Fruit fly (Drosophila melanogaster) whole organism, embryonic: ENCODE measurements around the gene pigs.

ENCODE experiments used
- Asciz ChIP-seq: fragments of 200-800 bp; sonication (Bioruptor generic); optimal IDR thresholded peaks from 2 replicates; lab custom pipeline; 2017; ENCODE audit warnings: missing biosample characterization, mild to moderate bottlenecking, missing genetic modification characterization, missing genetic modification reagents
- Blimp-1 ChIP-seq: fragments of 200-800 bp; sonication (Bioruptor generic); optimal IDR thresholded peaks from 3 replicates; lab custom pipeline; 2018; ENCODE audit warnings: missing biosample characterization, missing genetic modification characterization, mild to moderate bottlenecking, moderate library complexity, missing genetic modification reagents
- CG11247 ChIP-seq: fragments of 200-800 bp; sonication (Bioruptor generic); IDR thresholded peaks from 2 replicates; pipeline ENCODE4 v1.3.6; 2022; ENCODE audit warnings: missing biosample characterization, missing genetic modification characterization
- CG12299 ChIP-seq: fragments of 200-800 bp; sonication (Bioruptor generic); optimal IDR thresholded peaks from 2 replicates; lab custom pipeline; 2018; ENCODE audit warnings: missing biosample characterization, mild to moderate bottlenecking, missing genetic modification characterization
- CG13287 ChIP-seq: fragments of 200-800 bp; sonication (Bioruptor generic); IDR thresholded peaks from 2 replicates; pipeline ENCODE4 v1.3.6; 2022; ENCODE audit warnings: missing biosample characterization, missing genetic modification characterization; ENCODE audit not compliant: partially characterized antibody
- CG14014 ChIP-seq: fragments of 200-800 bp; sonication (Bioruptor generic); IDR thresholded peaks from 2 replicates; pipeline ENCODE4 v1.3.6; 2022; ENCODE audit warnings: missing biosample characterization, missing genetic modification characterization
- CG14050 ChIP-seq: fragments of 200-800 bp; sonication (Bioruptor generic); IDR thresholded peaks from 3 replicates; pipeline ENCODE4 v1.3.6; 2022; ENCODE audit warnings: missing biosample characterization, missing genetic modification characterization
- CG14441 ChIP-seq: fragments of 200-800 bp; sonication (Bioruptor generic); IDR thresholded peaks from 2 replicates; pipeline ENCODE4 v1.3.6; 2022; ENCODE audit warnings: missing biosample characterization, missing genetic modification characterization
- CG15011 ChIP-seq: fragments of 200-800 bp; sonication (Bioruptor generic); optimal IDR thresholded peaks from 3 replicates; lab custom pipeline; 2018; ENCODE audit warnings: missing biosample characterization, mild to moderate bottlenecking, missing genetic modification characterization
- CG15514 ChIP-seq: fragments of 200-800 bp; sonication (Bioruptor generic); optimal IDR thresholded peaks from 3 replicates; lab custom pipeline; 2017; ENCODE audit warnings: missing biosample characterization, missing genetic modification characterization, mild to moderate bottlenecking, moderate library complexity, missing genetic modification reagents
- CG1603 ChIP-seq: fragments of 200-800 bp; sonication (Bioruptor generic); optimal IDR thresholded peaks from 2 replicates; lab custom pipeline; 2019; ENCODE audit warnings: missing biosample characterization, mild to moderate bottlenecking, missing genetic modification characterization, moderate library complexity
- CG18599 ChIP-seq: fragments of 200-800 bp; sonication (Bioruptor generic); optimal IDR thresholded peaks from 3 replicates; lab custom pipeline; 2017; ENCODE audit warnings: missing biosample characterization, missing genetic modification characterization, mild to moderate bottlenecking, moderate library complexity, missing genetic modification reagents
- CG2120 ChIP-seq: fragments of 200-800 bp; sonication (Bioruptor generic); optimal IDR thresholded peaks from 3 replicates; lab custom pipeline; 2016; ENCODE audit warnings: missing biosample characterization, missing genetic modification characterization
- CG34422 ChIP-seq: fragments of 200-800 bp; sonication (Bioruptor generic); IDR thresholded peaks from 3 replicates; pipeline ENCODE4 v1.3.6; 2022; ENCODE audit warnings: missing biosample characterization, missing genetic modification characterization
- CG4282 ChIP-seq: fragments of 200-800 bp; sonication (Bioruptor generic); optimal IDR thresholded peaks from 2 replicates; lab custom pipeline; 2016; ENCODE audit warnings: missing biosample characterization, missing genetic modification characterization
- CG4404 ChIP-seq: fragments of 200-800 bp; sonication (Bioruptor generic); IDR thresholded peaks from 2 replicates; pipeline ENCODE4 v1.3.6; 2022; ENCODE audit warnings: missing biosample characterization, missing genetic modification characterization
- CG6254 ChIP-seq: fragments of 200-800 bp; sonication (Bioruptor generic); optimal IDR thresholded peaks from 3 replicates; lab custom pipeline; 2017; ENCODE audit warnings: mild to moderate bottlenecking, missing biosample characterization, missing genetic modification reagents, missing genetic modification characterization
- CG6689 ChIP-seq: fragments of 200-800 bp; sonication (Bioruptor generic); IDR thresholded peaks from 2 replicates; pipeline ENCODE4 v1.3.6; 2022; ENCODE audit warnings: missing biosample characterization, missing genetic modification characterization
- CG7357 ChIP-seq: fragments of 200-800 bp; sonication (Bioruptor generic); IDR thresholded peaks from 3 replicates; pipeline ENCODE4 v1.3.6; 2022; ENCODE audit warnings: missing biosample characterization, missing genetic modification characterization
- CG8924 ChIP-seq: fragments of 200-800 bp; optimal IDR thresholded peaks from 3 replicates; lab custom pipeline; 2019; ENCODE audit warnings: missing biosample characterization, mild to moderate bottlenecking, missing genetic modification characterization, moderate library complexity
- CG9609 ChIP-seq: fragments of 200-800 bp; sonication (Bioruptor generic); optimal IDR thresholded peaks from 3 replicates; lab custom pipeline; 2016; ENCODE audit warnings: missing biosample characterization, missing genetic modification characterization
- Dll ChIP-seq: fragments of 200-800 bp; sonication (Bioruptor generic); IDR thresholded peaks from 4 replicates; pipeline ENCODE4 v1.3.6; 2022; ENCODE audit warnings: missing biosample characterization, missing genetic modification characterization; ENCODE audit not compliant: partially characterized antibody
- E2f1 ChIP-seq: fragments of 200-800 bp; sonication (Bioruptor generic); IDR thresholded peaks from 2 replicates; pipeline ENCODE4 v1.3.6; 2022; ENCODE audit warnings: missing biosample characterization, missing genetic modification characterization
- E2f2 ChIP-seq: fragments of 200-800 bp; sonication (Bioruptor generic); IDR thresholded peaks from 2 replicates; pipeline ENCODE4 v1.3.6; 2022; ENCODE audit warnings: missing biosample characterization, missing genetic modification characterization
- H2.0 ChIP-seq: fragments of 200-800 bp; sonication (Bioruptor generic); IDR thresholded peaks from 2 replicates; pipeline ENCODE4 v1.3.6; 2022; ENCODE audit warnings: missing biosample characterization, missing genetic modification characterization
- Hey ChIP-seq: fragments of 200-800 bp; sonication (Bioruptor generic); optimal IDR thresholded peaks from 3 replicates; lab custom pipeline; 2018; ENCODE audit warnings: missing biosample characterization, mild to moderate bottlenecking, missing genetic modification characterization
- HmgD ChIP-seq: fragments of 200-800 bp; sonication (Bioruptor generic); optimal IDR thresholded peaks from 3 replicates; lab custom pipeline; 2016; ENCODE audit warnings: missing biosample characterization, missing genetic modification characterization
- Hr51 ChIP-seq, 2 experiments: fragments of 200-800 bp; sonication (Bioruptor generic); optimal IDR thresholded peaks; 2 replicates in 1 of 2; 3 replicates in 1 of 2; lab custom pipeline; 2016 to 2018; ENCODE audit warnings: missing biosample characterization in 2 of 2, missing genetic modification characterization in 2 of 2, mild to moderate bottlenecking in 1 of 2, moderate library complexity in 1 of 2
- Rx ChIP-seq: fragments of 200-800 bp; sonication (Bioruptor generic); IDR thresholded peaks from 2 replicates; pipeline ENCODE4 v1.3.6; 2022; ENCODE audit warnings: missing biosample characterization, missing genetic modification characterization
- Ssrp ChIP-seq: fragments of 200-800 bp; sonication (Bioruptor generic); optimal IDR thresholded peaks from 2 replicates; lab custom pipeline; 2018; ENCODE audit warnings: missing biosample characterization, mild to moderate bottlenecking, missing genetic modification characterization, moderate library complexity
- Xbp1 ChIP-seq: fragments of 200-800 bp; sonication (Bioruptor generic); optimal IDR thresholded peaks from 3 replicates; lab custom pipeline; 2016; ENCODE audit warnings: missing biosample characterization, mild to moderate bottlenecking, missing genetic modification characterization
- al ChIP-seq: fragments of 200-800 bp; sonication (Bioruptor generic); IDR thresholded peaks from 2 replicates; pipeline ENCODE4 v1.3.6; 2022; ENCODE audit warnings: missing biosample characterization, missing genetic modification characterization
- ato ChIP-seq: fragments of 200-800 bp; sonication (Bioruptor generic); IDR thresholded peaks from 2 replicates; pipeline ENCODE4 v1.3.6; 2022; ENCODE audit warnings: missing biosample characterization, missing genetic modification characterization; ENCODE audit not compliant: partially characterized antibody
- bbx ChIP-seq: fragments of 200-800 bp; sonication (Bioruptor generic); IDR thresholded peaks from 2 replicates; pipeline ENCODE4 v1.3.6; 2022; ENCODE audit warnings: missing biosample characterization, missing genetic modification characterization; ENCODE audit not compliant: partially characterized antibody
- cg ChIP-seq: fragments of 200-800 bp; sonication (Bioruptor generic); optimal IDR thresholded peaks from 3 replicates; lab custom pipeline; 2019; ENCODE audit warnings: missing biosample characterization, mild to moderate bottlenecking, missing genetic modification characterization, moderate library complexity
- dmrt11E ChIP-seq: fragments of 200-800 bp; sonication (Bioruptor generic); optimal IDR thresholded peaks from 3 replicates; lab custom pipeline; 2018; ENCODE audit warnings: missing biosample characterization, mild to moderate bottlenecking, missing genetic modification characterization, moderate library complexity
- jing ChIP-seq: fragments of 200-800 bp; sonication (Bioruptor generic); optimal IDR thresholded peaks from 2 replicates; lab custom pipeline; 2018; ENCODE audit warnings: missing biosample characterization, mild to moderate bottlenecking, missing genetic modification characterization
- lov ChIP-seq, 2 experiments: fragments of 200-800 bp in 1 of 2; fragments of >200 bp in 1 of 2; sonication (Bioruptor generic) in 1 of 2; IDR thresholded peaks in 1 of 2; optimal IDR thresholded peaks in 1 of 2; 2 replicates in 1 of 2; 3 replicates in 1 of 2; pipeline versions ENCODE4 v1.3.6 to Lab custom; 2017 to 2022; ENCODE audit warnings: missing biosample characterization in 1 of 2, missing genetic modification characterization in 1 of 2
- pan ChIP-seq, 4 experiments: fragments of >200 bp in 3 of 4; fragments of 200-800 bp in 1 of 4; sonication (Bioruptor generic) in 1 of 4; optimal IDR thresholded peaks in 3 of 4; IDR thresholded peaks in 1 of 4; 2 replicates each; pipeline versions ENCODE4 v1.3.6 to Lab custom; 2017 to 2022; ENCODE audit warnings: missing biosample characterization in 2 of 4, missing genetic modification characterization in 2 of 4, mixed read lengths in 1 of 4
- phol ChIP-seq: fragments of 200-800 bp; sonication (Bioruptor generic); optimal IDR thresholded peaks from 3 replicates; lab custom pipeline; 2018; ENCODE audit warnings: missing biosample characterization, mild to moderate bottlenecking, missing genetic modification characterization, moderate library complexity
- pum ChIP-seq: fragments of 200-800 bp; sonication (Bioruptor generic); optimal IDR thresholded peaks from 2 replicates; lab custom pipeline; 2016; ENCODE audit warnings: missing biosample characterization, missing genetic modification characterization
- sens-2 ChIP-seq: fragments of 200-800 bp; sonication (Bioruptor generic); IDR thresholded peaks from 2 replicates; pipeline ENCODE4 v1.3.6; 2022; ENCODE audit warnings: missing biosample characterization, missing genetic modification characterization
- sim ChIP-seq: fragments of 200-800 bp; sonication (Bioruptor generic); IDR thresholded peaks from 2 replicates; pipeline ENCODE4 v1.3.6; 2022; ENCODE audit warnings: missing biosample characterization, missing genetic modification characterization
- sisA ChIP-seq: fragments of 200-800 bp; sonication (Bioruptor generic); IDR thresholded peaks from 2 replicates; pipeline ENCODE4 v1.3.6; 2022; ENCODE audit warnings: missing biosample characterization, missing genetic modification characterization
- stc ChIP-seq: fragments of 200-800 bp; sonication (Bioruptor generic); IDR thresholded peaks from 2 replicates; pipeline ENCODE4 v1.3.6; 2022; ENCODE audit warnings: missing biosample characterization, missing genetic modification characterization
- ttk ChIP-seq: fragments of 200-800 bp; sonication (Bioruptor generic); IDR thresholded peaks from 2 replicates; pipeline ENCODE4 v2.1.2; 2022; ENCODE audit warnings: missing biosample characterization, missing genetic modification characterization
- vvl ChIP-seq: fragments of 200-800 bp; sonication (Bioruptor generic); IDR thresholded peaks from 2 replicates; pipeline ENCODE4 v1.3.6; 2022; ENCODE audit warnings: missing biosample characterization, missing genetic modification characterization
- zen ChIP-seq: fragments of 200-800 bp; sonication (Bioruptor generic); optimal IDR thresholded peaks from 3 replicates; lab custom pipeline; 2018; ENCODE audit warnings: missing biosample characterization, mild to moderate bottlenecking, missing genetic modification characterization, moderate library complexity

Gene pigs

DNA sequence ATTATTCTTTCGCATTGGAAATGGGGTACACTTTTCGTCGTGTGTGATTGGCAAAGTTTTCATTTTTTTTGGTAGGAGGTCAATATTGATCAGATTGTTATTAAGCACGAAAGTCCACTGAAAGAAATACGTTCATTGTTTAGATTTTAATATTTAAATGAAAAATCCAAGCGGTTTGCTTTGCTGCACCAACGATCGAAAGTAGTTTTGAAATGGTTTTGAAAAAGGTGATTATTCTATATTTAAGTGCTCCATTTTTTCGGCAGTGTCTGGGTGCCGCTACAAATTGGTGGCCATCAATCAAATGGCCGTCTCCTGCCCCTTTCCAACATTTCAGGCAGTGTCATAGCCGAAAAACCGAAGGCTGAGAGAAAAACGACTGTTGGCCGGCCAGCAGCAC is 25.4 kb upstream of the pigs start (continued):
- TF ChIP-seq ato (GFP tag; lab: Robert Waterston, UW) (no peak), Ssrp (tag; lab: Kevin White, UChicago) (peak; percentile 11), CG14014 (GFP tag; lab: Robert Waterston, UW) (0 out of 2 replicates have a peak, but pooled peaks have one; percentile 34), CG4404 (no peak), CG15011 (GFP tag; lab: Kevin White, UChicago) (no peak), ttk (GFP tag; lab: Robert Waterston, UW) (0 out of 2 replicates have a peak, but pooled peaks have one; percentile 31), CG4282 (GFP tag; lab: Kevin White, UChicago) (no peak), CG18599 (GFP tag; lab: Kevin White, UChicago) (peak; percentile 34), CG13287 (GFP tag; lab: Robert Waterston, UW) (no peak), jing (peak; percentile 2), CG34422 (GFP tag; lab: Robert Waterston, UW) (0 out of 3 replicates have a peak, but pooled peaks have one; percentile 10), CG14441 (GFP tag; lab: Robert Waterston, UW) (peak; percentile 39; the same call in 1 of the 2 replicates), sisA (GFP tag; lab: Robert Waterston, UW) (peak; percentile 47), Asciz (GFP tag; lab: Kevin White, UChicago) (no peak), CG8924 (tag; lab: Kevin White, UChicago) (no peak), sens-2 (GFP tag; lab: Robert Waterston, UW) (0 out of 2 replicates have a peak, but pooled peaks have one; percentile 23), Rx (GFP tag; lab: Robert Waterston, UW) (0 out of 2 replicates have a peak, but pooled peaks have one; percentile 38), Hey (tag; lab: Kevin White, UChicago) (no peak), H2.0 (peak; percentile 42; the same call in 1 of the 2 replicates), E2f2 (GFP tag; lab: Robert Waterston, UW) (no peak), CG9609 (GFP tag; lab: Kevin White, UChicago) (no peak), Dll (GFP tag; lab: Robert Waterston, UW) (no peak), Xbp1 (GFP tag; lab: Kevin White, UChicago) (peak; percentile 15), CG12299 (tag; lab: Kevin White, UChicago) (no peak), CG6254 (GFP tag; lab: Kevin White, UChicago) (no peak), Blimp-1 (GFP tag; lab: Kevin White, UChicago) (no peak), CG6689 (GFP tag; lab: Robert Waterston, UW) (peak; percentile 44; the same call in 1 of the 2 replicates), CG2120 (GFP tag; lab: Kevin White, UChicago) (peak; percentile 33), CG11247 (GFP tag; lab: Robert Waterston, UW) (0 out of 2 replicates have a peak, but pooled peaks have one; percentile 29), phol (tag; lab: Kevin White, UChicago) (peak; percentile 22), sim (GFP tag; lab: Robert Waterston, UW) (no peak), HmgD (GFP tag; lab: Kevin White, UChicago) (no peak), CG1603 (no peak), pum (GFP tag; lab: Kevin White, UChicago) (peak; percentile 5), vvl (GFP tag; lab: Robert Waterston, UW) (peak; percentile 49; the same call in 1 of the 2 replicates), CG14050 (GFP tag; lab: Robert Waterston, UW) (0 out of 3 replicates have a peak, but pooled peaks have one; percentile 14), pan (optimal IDR thresholded peaks at IDR 0.05; lab: Kevin White, UChicago) (no peak), pan (GFP tag; optimal IDR thresholded peaks at IDR 0.05 in 1 of 2, IDR thresholded peaks at IDR 0.05 in 1 of 2) (peak in 1 of 2 experiments; percentile 47), bbx (GFP tag; lab: Robert Waterston, UW) (no peak), lov (optimal IDR thresholded peaks at IDR 0.05; lab: Kevin White, UChicago) (no peak), lov (GFP tag; IDR thresholded peaks at IDR 0.05; lab: Robert Waterston, UW) (no peak), stc (peak; percentile 51; the same call in 1 of the 2 replicates), E2f1 (GFP tag; lab: Robert Waterston, UW) (peak; percentile 54; the same call in 1 of the 2 replicates), CG7357 (GFP tag; lab: Robert Waterston, UW) (peak; percentile 37; the same call in 1 of the 3 replicates), al (GFP tag; lab: Robert Waterston, UW) (0 out of 2 replicates have a peak, but pooled peaks have one; percentile 32), zen (tag; lab: Kevin White, UChicago) (no peak), cg (GFP tag; lab: Kevin White, UChicago) (no peak), dmrt11E (no peak), Hr51 (GFP tag; optimal IDR thresholded peaks at IDR 0.05; lab: Kevin White, UChicago) (peak in 1 of 2 experiments; percentile 34), CG15514 (GFP tag; lab: Kevin White, UChicago) (peak; percentile 9)
